Fruit fly (Drosophila melanogaster): Measurements from ENCODE around the gene obst-E.

Gene obst-E

DNA sequence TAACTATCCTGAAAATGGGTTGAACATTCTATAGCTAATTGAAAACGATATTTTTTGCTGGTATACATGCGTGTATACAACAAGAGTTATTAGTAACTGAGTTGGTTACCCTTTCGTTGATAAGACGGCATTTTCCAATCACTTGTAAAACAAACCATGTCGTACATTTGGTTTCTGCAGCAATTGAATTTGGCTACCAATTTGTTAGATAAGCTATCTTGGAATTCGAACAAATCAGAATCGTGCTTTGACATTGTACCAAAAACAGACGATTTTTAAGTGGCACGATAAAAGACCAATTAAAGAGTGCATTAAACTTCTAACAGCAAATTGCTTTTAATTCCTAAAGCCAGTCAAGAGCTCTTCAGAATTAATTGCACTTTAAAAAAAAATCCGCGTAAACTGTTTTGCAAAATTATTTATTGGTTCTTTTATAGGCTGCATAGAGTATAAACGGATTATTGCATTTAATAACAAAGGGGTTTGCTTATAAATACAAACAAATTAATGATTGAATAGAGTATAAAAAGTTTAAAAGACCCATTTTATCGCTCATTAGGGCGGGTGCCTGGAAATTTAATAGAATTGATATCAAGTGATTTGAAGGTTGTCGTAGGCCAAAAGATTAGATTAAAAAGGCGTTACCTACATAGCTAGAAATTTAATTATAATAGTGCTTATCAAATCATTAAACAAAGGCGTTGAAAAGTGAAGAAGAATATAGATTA is 25.0 kb upstream of the obst-E start:
- TF ChIP-seq kay (GFP tag; ENCODE audit: borderline replicate concordance) (peak; percentile 8), CG33017 (tag; optimal IDR thresholded peaks at IDR 0.05) (no peak)

dm6 chr2L:5789268-5789667 is 23.3 kb upstream of the obst-E start:
- no peak for TF ChIP-seq CG12768 (GFP tag; optimal IDR thresholded peaks at IDR 0.05)
- TF ChIP-seq CG1620 (GFP tag; optimal IDR thresholded peaks at IDR 0.05): no peak
- no peak for TF ChIP-seq cic (GFP tag; optimal IDR thresholded peaks at IDR 0.05)

dm6 chr2L:5783731-5784130 is 17.8 kb upstream of the obst-E start, which contains the start of gene CG31913:
Gene CG31913, plus strand, starts transcription at chr2L:5784031.
- TF ChIP-seq CG5204 (GFP tag; optimal IDR thresholded peaks at IDR 0.05) (no peak), tj (GFP tag; optimal IDR thresholded peaks at IDR 0.05) (no peak), Crg-1 (GFP tag; optimal IDR thresholded peaks at IDR 0.05) (no peak), CG33017 (tag; optimal IDR thresholded peaks at IDR 0.05) (no peak)

DNA sequence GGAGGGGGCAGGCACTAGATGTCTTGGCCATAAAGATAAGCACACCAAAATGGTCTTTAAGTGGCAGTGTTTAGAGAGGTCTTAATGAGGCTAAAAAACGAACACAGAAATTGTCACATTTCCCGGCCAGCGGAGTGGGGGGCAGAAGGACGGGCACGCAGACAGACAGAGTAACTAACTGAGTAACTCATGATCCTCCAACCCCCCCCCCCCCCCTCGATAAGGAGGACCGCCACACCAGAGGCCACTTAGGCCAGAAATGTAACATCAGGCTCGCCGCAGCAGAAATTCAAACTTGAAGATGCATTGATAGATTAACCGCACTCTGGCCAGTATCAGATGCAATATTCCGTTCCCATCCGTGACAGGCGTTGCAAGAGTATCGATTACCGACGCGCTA is 16.9 kb upstream of the obst-E start:
- no peak for TF ChIP-seq CG7101 (tag; optimal IDR thresholded peaks at IDR 0.05)
- no peak for TF ChIP-seq ovo (GFP tag; optimal IDR thresholded peaks at IDR 0.05)
- TF ChIP-seq Clk (GFP tag; optimal IDR thresholded peaks at IDR 0.05): no peak
- no peak for TF ChIP-seq Crg-1 (GFP tag; optimal IDR thresholded peaks at IDR 0.05)
- no peak for TF ChIP-seq cic (GFP tag; optimal IDR thresholded peaks at IDR 0.05)
- no peak for TF ChIP-seq Mnt (GFP tag; optimal IDR thresholded peaks at IDR 0.05)
- no peak for TF ChIP-seq Hr96 (GFP tag; optimal IDR thresholded peaks at IDR 0.05)
- no peak for TF ChIP-seq tj (GFP tag; optimal IDR thresholded peaks at IDR 0.05)
- TF ChIP-seq cnc (optimal IDR thresholded peaks at IDR 0.05): no peak
- no peak for TF ChIP-seq CG33017 (tag; optimal IDR thresholded peaks at IDR 0.05)
- no peak for TF ChIP-seq kay (GFP tag; ENCODE audit: borderline replicate concordance)
- no peak for TF ChIP-seq CG1620 (GFP tag; optimal IDR thresholded peaks at IDR 0.05)
- TF ChIP-seq pad (GFP tag; optimal IDR thresholded peaks at IDR 0.05): no peak
- TF ChIP-seq CG11617 (GFP tag; optimal IDR thresholded peaks at IDR 0.05): no peak
- no peak for TF ChIP-seq CG7045 (GFP tag; optimal IDR thresholded peaks at IDR 0.05)

- no peak for TF ChIP-seq pad (GFP tag; optimal IDR thresholded peaks at IDR 0.05)
- TF ChIP-seq CG33017 (tag; optimal IDR thresholded peaks at IDR 0.05): no peak
- no peak for TF ChIP-seq Clk (GFP tag; optimal IDR thresholded peaks at IDR 0.05)
- TF ChIP-seq Hr96 (GFP tag; optimal IDR thresholded peaks at IDR 0.05): no peak
- TF ChIP-seq kay (GFP tag; ENCODE audit: borderline replicate concordance): no peak
- TF ChIP-seq tj (GFP tag; optimal IDR thresholded peaks at IDR 0.05): no peak
- no peak for TF ChIP-seq CG1620 (GFP tag; optimal IDR thresholded peaks at IDR 0.05)
- no peak for TF ChIP-seq Crg-1 (GFP tag; optimal IDR thresholded peaks at IDR 0.05)
- no peak for TF ChIP-seq toe (GFP tag; optimal IDR thresholded peaks at IDR 0.05)
- no peak for TF ChIP-seq ovo (GFP tag; optimal IDR thresholded peaks at IDR 0.05)
- no peak for TF ChIP-seq bab1 (GFP tag; optimal IDR thresholded peaks at IDR 0.05)
These were observed 15.2 kb upstream of the obst-E start for dm6 chr2L:5781181-5781580.

- TF ChIP-seq pad (GFP tag; optimal IDR thresholded peaks at IDR 0.05) (no peak), ovo (GFP tag; optimal IDR thresholded peaks at IDR 0.05) (no peak), CG5204 (GFP tag; optimal IDR thresholded peaks at IDR 0.05) (no peak), cic (GFP tag; optimal IDR thresholded peaks at IDR 0.05) (no peak), bab1 (GFP tag; optimal IDR thresholded peaks at IDR 0.05) (no peak), CG14711 (tag; optimal IDR thresholded peaks at IDR 0.05) (no peak), CG12768 (GFP tag; optimal IDR thresholded peaks at IDR 0.05) (no peak), Crg-1 (GFP tag; optimal IDR thresholded peaks at IDR 0.05) (no peak), CG1620 (GFP tag; optimal IDR thresholded peaks at IDR 0.05) (no peak), Clk (GFP tag; optimal IDR thresholded peaks at IDR 0.05) (no peak), CG7101 (tag; optimal IDR thresholded peaks at IDR 0.05) (no peak), CG11617 (GFP tag; optimal IDR thresholded peaks at IDR 0.05) (no peak), tj (GFP tag; optimal IDR thresholded peaks at IDR 0.05) (no peak), Mnt (GFP tag; optimal IDR thresholded peaks at IDR 0.05) (no peak), cnc (optimal IDR thresholded peaks at IDR 0.05) (no peak), CG33017 (tag; optimal IDR thresholded peaks at IDR 0.05) (no peak), Hr96 (GFP tag; optimal IDR thresholded peaks at IDR 0.05) (no peak)
These were observed 14.8 kb upstream of the obst-E start for dm6 chr2L:5780703-5781102.

- TF ChIP-seq cnc (optimal IDR thresholded peaks at IDR 0.05) (no peak), Mnt (GFP tag; optimal IDR thresholded peaks at IDR 0.05) (no peak), CG12768 (GFP tag; optimal IDR thresholded peaks at IDR 0.05) (no peak), CG5204 (GFP tag; optimal IDR thresholded peaks at IDR 0.05) (no peak), ovo (GFP tag; optimal IDR thresholded peaks at IDR 0.05) (no peak), CG7101 (tag; optimal IDR thresholded peaks at IDR 0.05) (no peak), CG1620 (GFP tag; optimal IDR thresholded peaks at IDR 0.05) (no peak)
These were observed 12.2 kb upstream of the obst-E start for dm6 chr2L:5778157-5778556.

All from whole organism, adult.